Fruit fly (Drosophila melanogaster): ENCODE results near the gene CG3345.

CG3345 gene

DNA sequence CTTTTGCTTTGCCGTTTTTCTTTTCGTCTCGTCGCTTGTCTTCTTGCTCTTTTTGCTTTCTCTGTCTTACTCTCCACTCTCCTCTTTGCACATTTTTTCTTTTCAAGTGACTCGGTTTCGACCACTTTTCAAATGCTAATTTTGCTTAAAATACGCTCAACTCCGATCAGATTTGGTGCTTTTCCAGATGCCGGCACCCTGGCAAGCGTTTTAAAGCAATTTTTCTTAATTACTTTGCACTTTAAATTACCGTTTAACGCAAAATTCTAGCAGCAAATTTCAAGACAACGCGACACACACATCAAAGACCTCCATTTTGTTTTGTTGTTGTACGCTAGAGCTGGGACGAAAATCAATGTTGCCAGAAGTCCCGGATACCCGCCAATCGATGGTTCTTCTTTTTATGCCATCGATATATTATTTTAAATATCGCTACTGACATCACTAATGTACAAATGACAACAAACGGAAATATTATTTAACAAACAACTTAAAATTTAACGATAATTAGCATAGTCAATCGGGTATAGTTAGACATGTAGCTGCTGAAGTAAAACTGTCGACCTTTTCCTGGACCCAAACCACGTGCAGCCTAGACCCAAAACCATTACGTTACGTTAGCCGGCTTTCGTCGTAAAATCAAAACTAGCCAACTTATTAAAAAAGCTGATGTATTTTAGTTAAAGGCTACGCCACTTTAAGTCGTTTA is 18.2 kb upstream of the CG3345 start, which contains the start of gene kis (continued):
- TF ChIP-seq CG11504 (tag; optimal IDR thresholded peaks at IDR 0.05) (peak; percentile 66), HmgD (GFP tag; optimal IDR thresholded peaks at IDR 0.05) (peak; percentile 70), CG30403 (GFP tag; optimal IDR thresholded peaks at IDR 0.05) (peak; percentile 54), CG5245 (GFP tag; optimal IDR thresholded peaks at IDR 0.05) (no peak), CG8089 (GFP tag; optimal IDR thresholded peaks at IDR 0.05) (no peak), ssp (GFP tag; IDR thresholded peaks at IDR 0.05) (no peak), CG9215 (GFP tag; IDR thresholded peaks at IDR 0.05) (peak; percentile 34; the same call in 1 of the 2 replicates), dati (GFP tag; IDR thresholded peaks at IDR 0.05) (0 out of 2 replicates have a peak, but pooled peaks have one; percentile 6), CG7745 (tag; optimal IDR thresholded peaks at IDR 0.05) (peak; percentile 73), eyg (GFP tag; optimal IDR thresholded peaks at IDR 0.05) (peak; percentile 50), CG15479 (GFP tag; optimal IDR thresholded peaks at IDR 0.05) (no peak), bab2 (GFP tag; optimal IDR thresholded peaks at IDR 0.05) (peak; percentile 30), Doc2 (GFP tag; IDR thresholded peaks at IDR 0.05) (no peak), NFAT (GFP tag; IDR thresholded peaks at IDR 0.05) (peak; percentile 57), CG6654 (GFP tag; optimal IDR thresholded peaks at IDR 0.05) (no peak), Neu2 (GFP tag; optimal IDR thresholded peaks at IDR 0.05; ENCODE audit: borderline replicate concordance) (no peak), CG12236 (GFP tag; optimal IDR thresholded peaks at IDR 0.05) (no peak), CG13296 (GFP tag; optimal IDR thresholded peaks at IDR 0.05) (peak; percentile 30), NC2α (GFP tag; optimal IDR thresholded peaks at IDR 0.05) (peak; percentile 0), CG16779 (GFP tag; IDR thresholded peaks at IDR 0.05) (no peak), Lhr (GFP tag; optimal IDR thresholded peaks at IDR 0.05) (peak; percentile 78), Pdp1 (GFP tag; optimal IDR thresholded peaks at IDR 0.05) (peak; percentile 42 to 66), CG16815 (GFP tag; optimal IDR thresholded peaks at IDR 0.05) (no peak), stwl (tag; optimal IDR thresholded peaks at IDR 0.05) (peak; percentile 73), CG5953 (GFP tag; IDR thresholded peaks at IDR 0.05) (no peak), wor (GFP tag; IDR thresholded peaks at IDR 0.05) (no peak), CG12071 (GFP tag; optimal IDR thresholded peaks at IDR 0.05) (peak; percentile 9), Optix (GFP tag; IDR thresholded peaks at IDR 0.05) (no peak), HLH3B (GFP tag; IDR thresholded peaks at IDR 0.05) (no peak; the same call in 1 of the 2 replicates), dmrt11E (tag; optimal IDR thresholded peaks at IDR 0.05) (no peak), Sry-β (GFP tag; optimal IDR thresholded peaks at IDR 0.05) (peak; percentile 43), gem (tag; optimal IDR thresholded peaks at IDR 0.05) (peak; percentile 43), pfk (GFP tag; optimal IDR thresholded peaks at IDR 0.05) (no peak), CG10565 (GFP tag; optimal IDR thresholded peaks at IDR 0.05) (no peak), CHES-1-like (GFP tag; optimal IDR thresholded peaks at IDR 0.05) (peak; percentile 76), CrebB (tag; optimal IDR thresholded peaks at IDR 0.05) (peak; percentile 43), CG15011 (GFP tag; optimal IDR thresholded peaks at IDR 0.05) (no peak), bbx (GFP tag; IDR thresholded peaks at IDR 0.05; ENCODE audit: partially characterized antibody) (peak; percentile 98), schlank (tag; optimal IDR thresholded peaks at IDR 0.05) (no peak), nom (GFP tag; optimal IDR thresholded peaks at IDR 0.05) (peak; percentile 84), h (optimal IDR thresholded peaks at IDR 0.05) (no peak), ase (GFP tag; IDR thresholded peaks at IDR 0.05) (no peak), jing (GFP tag; optimal IDR thresholded peaks at IDR 0.05) (no peak), Six4 (GFP tag; optimal IDR thresholded peaks at IDR 0.05) (no peak), CG6254 (GFP tag; optimal IDR thresholded peaks at IDR 0.05) (no peak), CG12104 (GFP tag; optimal IDR thresholded peaks at IDR 0.05) (no peak), sob (GFP tag; IDR thresholded peaks at IDR 0.05) (peak; percentile 64; the same call in 1 of the 2 replicates), Dip2 (GFP tag; IDR thresholded peaks at IDR 0.05) (no peak), Hsf (GFP tag; optimal IDR thresholded peaks at IDR 0.05) (peak; percentile 59), jumu (GFP tag; optimal IDR thresholded peaks at IDR 0.05) (peak; percentile 59)
